Worm (Caenorhabditis elegans): ENCODE results near the gene F09C6.3.

Gene F09C6.3

ce11 chrV:16888788-16889325 is 8.9 kb upstream of the F09C6.3 start, which contains the start of the genes ifas-2 and fbxa-44:
Gene ifas-2 (minus strand): TSS chrV:16888888.
Gene fbxa-44 (plus strand): TSS chrV:16889275.
- TF ChIP-seq him-1 (tag; optimal IDR thresholded peaks at IDR 0.05): no peak
- TF ChIP-seq dao-5 (tag; optimal IDR thresholded peaks at IDR 0.05): no peak
- TF ChIP-seq W03F9.2 (tag; optimal IDR thresholded peaks at IDR 0.05): no peak

- TF ChIP-seq W03F9.2 (tag; optimal IDR thresholded peaks at IDR 0.05) (no peak), him-1 (tag; optimal IDR thresholded peaks at IDR 0.05) (no peak), dao-5 (tag; optimal IDR thresholded peaks at IDR 0.05) (no peak)
These were observed 4.8 kb upstream of the F09C6.3 start, which contains the start of gene F09C6.13 for ce11 chrV:16884744-16885143. Gene F09C6.13 (plus strand): TSS chrV:16885044.

- TF ChIP-seq W03F9.2 (tag; optimal IDR thresholded peaks at IDR 0.05) (no peak), him-1 (tag; optimal IDR thresholded peaks at IDR 0.05) (no peak), dao-5 (tag; optimal IDR thresholded peaks at IDR 0.05) (no peak)
These were observed 2.4 kb upstream of the F09C6.3 start, which contains the start of the genes F09C6.11 and F09C6.12 for ce11 chrV:16882260-16882918. Gene F09C6.11 (minus strand): TSS chrV:16882310. Gene F09C6.12 (plus strand): TSS chrV:16882868.

- TF ChIP-seq him-1 (tag; optimal IDR thresholded peaks at IDR 0.05) (no peak), dao-5 (tag; optimal IDR thresholded peaks at IDR 0.05) (no peak), W03F9.2 (tag; optimal IDR thresholded peaks at IDR 0.05) (no peak)
These were observed 725 bp upstream of the F09C6.3 start, which contains the start of gene F09C6.14 for ce11 chrV:16880679-16881078. Gene F09C6.14 (plus strand): TSS chrV:16880979.

ce11 chrV:16879532-16879931 is 422 bp downstream of the F09C6.3 start:
- TF ChIP-seq W03F9.2 (tag; optimal IDR thresholded peaks at IDR 0.05): no peak
- TF ChIP-seq dao-5 (tag; optimal IDR thresholded peaks at IDR 0.05): no peak
- TF ChIP-seq him-1 (tag; optimal IDR thresholded peaks at IDR 0.05): no peak

- no peak for TF ChIP-seq W03F9.2 (tag; optimal IDR thresholded peaks at IDR 0.05)
- TF ChIP-seq dao-5 (tag; optimal IDR thresholded peaks at IDR 0.05): no peak
- TF ChIP-seq him-1 (tag; optimal IDR thresholded peaks at IDR 0.05): no peak
These were observed 5.0 kb downstream of the F09C6.3 start, which contains the start of gene F49A5.10 for ce11 chrV:16874966-16875365. Gene F49A5.10 (plus strand): TSS chrV:16875266.

ce11 chrV:16873642-16874041 is 6.3 kb downstream of the F09C6.3 start, which contains the start of gene srw-23:
Gene srw-23 (plus strand): TSS chrV:16873942.
- TF ChIP-seq W03F9.2 (tag; optimal IDR thresholded peaks at IDR 0.05) (no peak), him-1 (tag; optimal IDR thresholded peaks at IDR 0.05) (no peak), dao-5 (tag; optimal IDR thresholded peaks at IDR 0.05) (no peak)

- TF ChIP-seq dao-5 (tag; optimal IDR thresholded peaks at IDR 0.05) (no peak), him-1 (tag; optimal IDR thresholded peaks at IDR 0.05) (no peak), W03F9.2 (tag; optimal IDR thresholded peaks at IDR 0.05) (no peak)
These were observed 8.6 kb downstream of the F09C6.3 start, which contains the start of gene thn-4 for ce11 chrV:16871387-16871786. Gene thn-4 (minus strand): TSS chrV:16871487.

- TF ChIP-seq W03F9.2 (tag; optimal IDR thresholded peaks at IDR 0.05) (no peak), him-1 (tag; optimal IDR thresholded peaks at IDR 0.05) (no peak), dao-5 (tag; optimal IDR thresholded peaks at IDR 0.05) (no peak)
These were observed 10.2 kb downstream of the F09C6.3 start, which contains the start of gene clec-33 for ce11 chrV:16869740-16870139. Gene clec-33 (minus strand): TSS chrV:16869840.

- TF ChIP-seq W03F9.2 (tag; optimal IDR thresholded peaks at IDR 0.05): no peak
- TF ChIP-seq dao-5 (tag; optimal IDR thresholded peaks at IDR 0.05): no peak
- TF ChIP-seq him-1 (tag; optimal IDR thresholded peaks at IDR 0.05): no peak
These were observed 14.6 kb downstream of the F09C6.3 start, which contains the start of gene clec-28 for ce11 chrV:16865404-16865803. Gene clec-28 (plus strand): TSS chrV:16865704.

- TF ChIP-seq him-1 (tag; optimal IDR thresholded peaks at IDR 0.05) (no peak), W03F9.2 (tag; optimal IDR thresholded peaks at IDR 0.05) (no peak), dao-5 (tag; optimal IDR thresholded peaks at IDR 0.05) (no peak)
These were observed 18.2 kb downstream of the F09C6.3 start, which contains the start of the genes clec-32 and clec-24 for ce11 chrV:16861719-16862118. Gene clec-32 (minus strand): TSS chrV:16861819. Gene clec-24 (plus strand): TSS chrV:16862012.

ce11 chrV:16857977-16858479 is 21.9 kb downstream of the F09C6.3 start, which contains the start of the genes clec-31 and clec-22:
Gene clec-31 (minus strand): TSS chrV:16858077.
Gene clec-22 (plus strand): TSS chrV:16858429.
- TF ChIP-seq dao-5 (tag; optimal IDR thresholded peaks at IDR 0.05) (no peak), him-1 (tag; optimal IDR thresholded peaks at IDR 0.05) (no peak), W03F9.2 (tag; optimal IDR thresholded peaks at IDR 0.05) (no peak)

ce11 chrV:16853956-16854683 is 25.8 kb downstream of the F09C6.3 start, which contains the start of the genes clec-35 and clec-27:
Gene clec-35 (minus strand): TSS chrV:16854056.
Gene clec-27 (plus strand): TSS chrV:16854633.
- TF ChIP-seq W03F9.2 (tag; optimal IDR thresholded peaks at IDR 0.05) (no peak), dao-5 (tag; optimal IDR thresholded peaks at IDR 0.05) (no peak), him-1 (tag; optimal IDR thresholded peaks at IDR 0.05) (no peak)
